Fruit fly (Drosophila melanogaster) whole organism, pupa: Measurements from ENCODE around the gene CG15169.

Source experiments
- CG10348 ChIP-seq: fragments of 200-800 bp; sonication (Bioruptor generic); IDR thresholded peaks from 2 replicates; pipeline ENCODE4 v1.3.6; 2022; ENCODE audit warnings: missing biosample characterization, missing genetic modification characterization
- CG12605 ChIP-seq: fragments of 200-800 bp; sonication (Bioruptor generic); IDR thresholded peaks from 2 replicates; pipeline ENCODE4 v1.3.6; 2022; ENCODE audit warnings: missing biosample characterization, missing genetic modification characterization
- CG15710 ChIP-seq: fragments of 200-800 bp; sonication (Bioruptor generic); optimal IDR thresholded peaks from 2 replicates; lab custom pipeline; 2018; ENCODE audit warnings: missing biosample characterization, mild to moderate bottlenecking, missing genetic modification characterization, moderate library complexity
- CG32121 ChIP-seq: fragments of 200-800 bp; sonication (Bioruptor generic); IDR thresholded peaks from 2 replicates; pipeline ENCODE4 v1.3.6; 2022; ENCODE audit warnings: missing biosample characterization, missing genetic modification characterization
- CG34367 ChIP-seq: fragments of 200-800 bp; sonication (Bioruptor generic); optimal IDR thresholded peaks from 2 replicates; lab custom pipeline; 2018; ENCODE audit warnings: missing biosample characterization, mild to moderate bottlenecking, missing genetic modification characterization
- CG8301 ChIP-seq: fragments of 200-800 bp; sonication (Bioruptor generic); optimal IDR thresholded peaks from 2 replicates; lab custom pipeline; 2018; ENCODE audit warnings: missing biosample characterization, mild to moderate bottlenecking, missing genetic modification characterization
- CG9948 ChIP-seq: fragments of 200-800 bp; sonication (Bioruptor generic); optimal IDR thresholded peaks from 2 replicates; lab custom pipeline; 2018; ENCODE audit warnings: missing biosample characterization, mild to moderate bottlenecking, missing genetic modification characterization, moderate library complexity
- Pif1B ChIP-seq: fragments of 200-800 bp; sonication (Bioruptor generic); optimal IDR thresholded peaks from 3 replicates; lab custom pipeline; 2016; ENCODE audit warnings: missing biosample characterization, missing genetic modification characterization
- Snoo ChIP-seq: fragments of 200-800 bp; sonication (Bioruptor generic); optimal IDR thresholded peaks from 3 replicates; lab custom pipeline; 2017; ENCODE audit warnings: missing biosample characterization, mild to moderate bottlenecking, missing genetic modification characterization, inconsistent platforms

DNA sequence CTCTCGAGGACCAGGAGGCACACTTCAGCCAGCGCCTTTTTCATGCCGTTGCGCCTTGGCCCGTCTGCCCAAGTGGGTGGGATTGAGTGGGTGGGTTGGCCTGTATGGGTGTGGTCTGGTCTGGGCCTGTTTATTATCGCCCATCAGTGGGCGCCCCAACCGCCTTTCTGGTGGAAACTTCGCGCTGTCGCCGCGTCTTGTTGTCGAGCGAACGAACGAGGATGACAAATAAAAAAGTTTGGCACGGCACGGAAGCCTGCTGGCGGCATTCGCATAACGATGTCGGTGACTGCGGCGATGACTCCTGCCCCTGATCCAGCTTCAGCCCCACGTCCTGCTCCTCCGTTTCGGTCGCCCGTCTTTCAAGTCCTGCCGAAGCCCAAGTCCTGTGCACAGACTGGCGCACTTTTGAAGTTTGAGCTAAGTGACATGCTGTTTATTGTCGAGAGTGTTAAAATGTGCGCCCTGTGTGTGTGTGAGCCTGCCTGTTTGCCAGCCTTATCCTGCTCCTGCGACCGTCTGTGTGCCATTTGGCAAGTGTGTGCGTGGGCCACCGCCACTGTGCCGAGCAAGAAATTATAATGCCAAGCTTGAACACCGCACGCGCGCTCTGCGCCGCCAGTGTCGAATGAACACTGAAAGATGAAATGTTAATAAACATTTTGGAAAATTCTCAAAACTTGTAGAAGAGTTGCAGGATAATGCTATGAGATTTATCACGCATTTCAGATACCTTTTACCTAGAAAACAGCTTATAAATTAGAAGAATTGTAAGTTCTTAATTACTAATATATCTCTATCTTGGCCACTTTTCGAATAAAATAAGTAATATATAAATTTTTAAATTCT lies 23.4 kb downstream of the CG15169 start:
- TF ChIP-seq CG9948 (tag; lab: Kevin White, UChicago) (peak; percentile 55), CG34367 (tag; lab: Kevin White, UChicago) (peak; percentile 39), Pif1B (GFP tag; lab: Kevin White, UChicago) (peak; percentile 4), CG8301 (tag; lab: Kevin White, UChicago) (peak; percentile 35), Snoo (tag; lab: Kevin White, UChicago) (peak; percentile 24), CG12605 (GFP tag; lab: Robert Waterston, UW) (no peak), CG32121 (GFP tag; lab: Robert Waterston, UW) (no peak), CG10348 (no peak), CG15710 (peak; percentile 67)
